Worm (Caenorhabditis elegans): Measurements from ENCODE around the gene Y52E8A.6.

- TF ChIP-seq eyg-1 (tag; optimal IDR thresholded peaks at IDR 0.05) = no peak
- no peak for TF ChIP-seq ceh-2 (tag; optimal IDR thresholded peaks at IDR 0.05)
- TF ChIP-seq tbx-7 (tag; optimal IDR thresholded peaks at IDR 0.05) = no peak
- no peak for TF ChIP-seq fkh-10 (GFP tag; optimal IDR thresholded peaks at IDR 0.05)
- TF ChIP-seq ama-1 (optimal IDR thresholded peaks at IDR 0.05) = no peak
- no peak for TF ChIP-seq ztf-16 (tag; optimal IDR thresholded peaks at IDR 0.05)
- no peak for TF ChIP-seq pqm-1 (tag; optimal IDR thresholded peaks at IDR 0.05)
- TF ChIP-seq ets-4 (tag; optimal IDR thresholded peaks at IDR 0.05) = no peak
- TF ChIP-seq lim-6 (tag; optimal IDR thresholded peaks at IDR 0.05) = no peak
- no peak for TF ChIP-seq mec-3 (tag; optimal IDR thresholded peaks at IDR 0.05; ENCODE audit: borderline replicate concordance)
Observed at ce11 chrII:4316011-4316410, 3.8 kb downstream of the Y52E8A.6 start, which contains the start of gene srw-40.
